Worm (Caenorhabditis elegans): ENCODE data around the gene pqn-15.
"Not testable (repeated sequence)": the region's sequence is repeated elsewhere in the genome, so short reads cannot be mapped to it uniquely, and the experiment has no call there.

Gene pqn-15

DNA sequence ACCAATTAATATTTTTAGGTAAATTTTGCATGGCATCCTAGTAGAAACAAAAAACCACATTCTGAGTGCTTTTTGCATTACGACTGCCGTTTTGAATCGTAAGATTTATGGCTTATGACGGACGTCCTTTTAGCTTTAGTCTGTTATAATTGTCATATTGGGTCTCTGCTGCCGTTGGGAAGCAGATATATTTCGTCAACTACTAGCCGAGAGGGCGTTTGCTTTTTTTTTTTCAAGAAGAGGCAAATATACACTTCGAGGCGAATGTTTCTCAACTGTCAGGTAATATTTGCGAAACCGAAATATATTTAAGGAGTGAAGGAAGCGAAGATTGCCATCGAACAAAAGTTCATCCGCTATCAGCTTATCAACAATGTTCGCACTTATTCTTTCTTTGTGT, 37.2 kb upstream of the pqn-15 start, which contains the start of gene F14H12.3:
F14H12.3 (plus strand) TSS at position 301 of the 400 bp plus-strand sequence.
- TF ChIP-seq aptf-3 (GFP tag; IDR thresholded peaks at IDR 0.05) = no peak

DNA sequence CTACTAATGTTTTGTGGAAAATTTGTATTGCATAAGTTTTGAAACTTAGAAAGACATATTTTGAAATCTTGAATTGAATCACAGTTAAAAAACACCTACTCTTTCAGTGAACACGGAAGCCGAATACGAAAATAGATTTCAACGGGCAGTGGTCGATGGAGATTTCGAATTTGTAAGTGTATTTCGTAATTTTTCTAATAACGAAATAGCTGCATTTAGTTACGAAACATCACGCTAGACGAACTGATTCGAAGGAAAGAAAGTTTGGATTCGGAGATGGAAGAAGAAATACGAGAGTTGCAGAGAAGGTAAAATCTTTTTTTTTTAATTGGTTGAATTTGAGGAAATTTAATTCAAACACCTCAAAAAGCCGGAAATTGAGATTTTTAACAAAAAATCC, 36.0 kb upstream of the pqn-15 start:
- TF ChIP-seq cebp-1 (GFP tag; IDR thresholded peaks at IDR 0.05) = no peak
- TF ChIP-seq cebp-1 (tag; optimal IDR thresholded peaks at IDR 0.05) = peak; percentile 83
- TF ChIP-seq snpc-3.4 (tag; optimal IDR thresholded peaks at IDR 0.05) = no peak

DNA sequence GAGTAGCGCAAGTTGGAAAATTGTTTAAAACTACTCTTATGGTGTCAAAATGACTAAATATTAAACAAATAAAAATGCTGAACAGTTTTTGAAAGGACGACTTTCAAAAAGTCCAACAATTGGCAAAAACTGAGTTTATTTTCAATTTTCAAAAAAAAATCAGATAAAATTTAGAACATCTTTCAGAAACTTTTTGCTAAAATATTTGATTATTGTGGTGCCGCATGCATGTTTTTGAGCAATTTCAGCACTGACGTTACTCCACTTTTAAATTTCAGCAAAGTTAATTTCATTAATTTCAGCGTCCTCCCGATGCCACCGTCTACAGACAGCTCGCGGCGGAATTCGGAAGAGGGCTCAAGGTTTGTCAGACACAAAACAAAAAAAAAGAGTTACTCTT, 32.6 kb upstream of the pqn-15 start, which contains the start of gene cst-1:
cst-1 (plus strand) TSS at position 301 of the 400 bp plus-strand sequence.
- not testable (repeated sequence) for TF ChIP-seq Y53G8AR.9 (GFP tag; conservative IDR thresholded peaks at IDR 0.05); nhr-27 (tag; optimal IDR thresholded peaks at IDR 0.05); lag-1 (GFP tag; IDR thresholded peaks at IDR 0.05)

- TF ChIP-seq let-607 (tag; optimal IDR thresholded peaks at IDR 0.05); snpc-1.1 (tag; optimal IDR thresholded peaks at IDR 0.05; ENCODE audit: insufficient read depth); F57A8.1 (GFP tag; optimal IDR thresholded peaks at IDR 0.05): not testable (repeated sequence)
Observed at ce11 chrX:4335950-4336349, 29.2 kb upstream of the pqn-15 start, which contains the start of gene cst-2. TSS of gene cst-2 (minus strand) at chrX:4336050.

DNA sequence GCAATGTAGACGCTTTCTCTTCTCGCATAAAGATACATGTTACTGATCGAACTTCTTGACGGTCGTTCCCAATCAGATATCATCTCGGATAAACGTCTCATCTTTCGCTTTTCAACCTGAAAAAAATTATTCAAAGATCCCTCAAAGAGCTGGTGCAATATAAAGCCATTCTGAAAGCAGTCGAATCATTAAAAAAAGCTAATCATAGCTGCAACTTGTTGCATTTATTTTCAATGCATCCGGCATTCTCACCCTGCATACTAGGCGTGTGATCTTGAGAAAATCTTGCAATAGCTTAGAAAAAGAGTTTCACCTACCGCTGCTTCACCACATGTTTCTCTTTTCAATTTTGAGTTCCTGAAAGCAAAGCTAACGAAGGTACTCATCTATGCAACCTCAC, 25.5 kb upstream of the pqn-15 start, which contains the start of gene C24A8.6:
C24A8.6 (minus strand) TSS at position 101 of the 400 bp plus-strand sequence.
- not testable (repeated sequence) for TF ChIP-seq Y56A3A.18 (GFP tag; IDR thresholded peaks at IDR 0.05); sdz-38 (tag; optimal IDR thresholded peaks at IDR 0.05); die-1 (tag; optimal IDR thresholded peaks at IDR 0.05)

- no peak for TF ChIP-seq hmg-1.2 (GFP tag; IDR thresholded peaks at IDR 0.05)
- TF ChIP-seq ceh-40 (GFP tag; IDR thresholded peaks at IDR 0.05) = no peak
- no peak for TF ChIP-seq efl-1 (GFP tag; optimal IDR thresholded peaks at IDR 0.05)
- TF ChIP-seq let-526 (GFP tag; IDR thresholded peaks at IDR 0.05) = no peak
- no peak for TF ChIP-seq madf-8 (GFP tag; conservative IDR thresholded peaks at IDR 0.05)
- no peak for TF ChIP-seq lin-54 (GFP tag; optimal IDR thresholded peaks at IDR 0.05)
- no peak for TF ChIP-seq ceh-91 (GFP tag; IDR thresholded peaks at IDR 0.05)
- no peak for TF ChIP-seq ztf-18 (tag; optimal IDR thresholded peaks at IDR 0.05)
- no peak for TF ChIP-seq nhr-90 (tag; optimal IDR thresholded peaks at IDR 0.05)
- no peak for TF ChIP-seq hmg-20 (GFP tag; IDR thresholded peaks at IDR 0.05)
- no peak for TF ChIP-seq lin-40 (tag; optimal IDR thresholded peaks at IDR 0.05)
- TF ChIP-seq ets-4 (GFP tag; optimal IDR thresholded peaks at IDR 0.05) = no peak
- TF ChIP-seq attf-6 (GFP tag; IDR thresholded peaks at IDR 0.05) = no peak
- no peak for TF ChIP-seq ztf-25 (GFP tag; IDR thresholded peaks at IDR 0.05)
- no peak for TF ChIP-seq B0035.1 (tag; optimal IDR thresholded peaks at IDR 0.05)
- no peak for TF ChIP-seq ceh-79 (tag; optimal IDR thresholded peaks at IDR 0.05)
- no peak for TF ChIP-seq C06A6.2 (GFP tag; conservative IDR thresholded peaks at IDR 0.05)
Observed at ce11 chrX:4328816-4329215, 22.1 kb upstream of the pqn-15 start, which contains the start of gene C24A8.5. TSS of gene C24A8.5 (minus strand) at chrX:4328916.
